Worm (Caenorhabditis elegans): Measurements from ENCODE around the gene hrg-10.

DNA sequence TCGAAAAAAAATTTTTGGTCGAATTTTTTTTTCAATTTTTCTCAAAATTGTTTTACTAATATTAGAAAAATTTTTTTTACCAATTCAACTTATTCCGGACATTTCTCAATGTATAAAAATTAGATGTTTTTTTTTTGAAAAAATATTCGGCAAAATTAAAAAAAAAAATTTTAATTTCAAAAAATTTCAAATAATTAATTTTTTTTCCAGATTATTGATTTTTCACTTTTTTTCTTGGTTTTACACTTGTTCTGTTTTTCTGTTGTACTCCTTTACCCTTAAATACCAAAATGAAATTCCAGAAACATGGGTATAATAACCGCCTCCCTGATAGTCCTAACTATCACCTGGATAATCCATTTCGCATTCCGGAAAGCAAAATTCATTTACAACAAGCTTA is 45.4 kb downstream of the hrg-10 start, which contains the start of gene cyp-42A1:
- no peak for TF ChIP-seq nhr-11 (tag; optimal IDR thresholded peaks at IDR 0.05)
- TF ChIP-seq jun-1 (tag; optimal IDR thresholded peaks at IDR 0.05): no peak
- TF ChIP-seq nhr-23 (tag; optimal IDR thresholded peaks at IDR 0.05): no peak
- no peak for TF ChIP-seq fkh-2 (tag; optimal IDR thresholded peaks at IDR 0.05)
- no peak for TF ChIP-seq R02D3.7 (tag; optimal IDR thresholded peaks at IDR 0.05)
- TF ChIP-seq nhr-12 (tag; optimal IDR thresholded peaks at IDR 0.05): no peak
- no peak for TF ChIP-seq nhr-43 (tag; optimal IDR thresholded peaks at IDR 0.05; ENCODE audit: poor library complexity, severe bottlenecking)
- TF ChIP-seq skn-1 (tag; optimal IDR thresholded peaks at IDR 0.05): no peak
- TF ChIP-seq pqm-1 (tag; optimal IDR thresholded peaks at IDR 0.05): no peak
- no peak for TF ChIP-seq nfya-1 (tag; optimal IDR thresholded peaks at IDR 0.05; ENCODE audit: insufficient read depth)
- TF ChIP-seq pha-4 (tag; optimal IDR thresholded peaks at IDR 0.05): no peak
- TF ChIP-seq ceh-9 (tag; optimal IDR thresholded peaks at IDR 0.05): no peak
- no peak for TF ChIP-seq nhr-76 (tag; optimal IDR thresholded peaks at IDR 0.05)
- TF ChIP-seq egl-5 (tag; optimal IDR thresholded peaks at IDR 0.05): no peak

All from whole organism, L3 larva.